Worm (Caenorhabditis elegans) whole organism, L2 larva: Measurements from ENCODE around the gene srh-270.

Experiments
- C34F6.9 ChIP-seq: fragments of 150-350 bp; optimal IDR thresholded peaks from 2 replicates; lab custom pipeline; 2014; ENCODE audit warnings: missing biosample characterization, missing genetic modification characterization
- ama-1 ChIP-seq: fragments of 150-350 bp; optimal IDR thresholded peaks from 2 replicates; lab custom pipeline; 2018; ENCODE audit warnings: inconsistent platforms
- lsy-2 ChIP-seq, 2 experiments: fragments of 150-350 bp in 1 of 2; sonication (generic microtip) in 1 of 2; optimal IDR thresholded peaks; 2 replicates each; lab custom pipeline; 2014 to 2017; ENCODE audit warnings: missing biosample characterization in 2 of 2, missing genetic modification characterization in 2 of 2
- nhr-11 ChIP-seq: fragments of 150-350 bp; optimal IDR thresholded peaks from 2 replicates; lab custom pipeline; 2014; ENCODE audit warnings: missing biosample characterization, missing genetic modification characterization
- nhr-12 ChIP-seq: fragments of 150-350 bp; optimal IDR thresholded peaks from 2 replicates; lab custom pipeline; 2014; ENCODE audit warnings: missing biosample characterization, missing genetic modification characterization
- nhr-21 ChIP-seq: fragments of 150-350 bp; optimal IDR thresholded peaks from 2 replicates; lab custom pipeline; 2014; ENCODE audit warnings: missing biosample characterization, missing genetic modification characterization
- snpc-4 ChIP-seq: fragments of 150-350 bp; optimal IDR thresholded peaks from 2 replicates; lab custom pipeline; 2014; ENCODE audit warnings: missing biosample characterization, missing genetic modification characterization
- unc-39 ChIP-seq: fragments of 150-350 bp; optimal IDR thresholded peaks from 2 replicates; lab custom pipeline; 2014; ENCODE audit warnings: missing biosample characterization, missing genetic modification characterization
- unc-62 ChIP-seq: fragments of 150-350 bp; optimal IDR thresholded peaks from 2 replicates; lab custom pipeline; 2014; ENCODE audit warnings: missing biosample characterization, missing genetic modification reagents, missing genetic modification characterization
- ztf-11 ChIP-seq: sonication (generic microtip); optimal IDR thresholded peaks from 2 replicates; lab custom pipeline; 2017; ENCODE audit warnings: missing biosample characterization, missing genetic modification characterization
- ztf-4 ChIP-seq: fragments of 150-350 bp; optimal IDR thresholded peaks from 2 replicates; lab custom pipeline; 2014; ENCODE audit warnings: missing biosample characterization, missing genetic modification characterization

- TF ChIP-seq C34F6.9 (tag; lab: Kevin White, UChicago) (no peak), ama-1 (lab: Kevin White, UChicago) (no peak), lsy-2 (tag; optimal IDR thresholded peaks at IDR 0.05; lab: Kevin White, UChicago) (no peak), nhr-11 (tag; lab: Kevin White, UChicago) (no peak), ztf-4 (tag; lab: Kevin White, UChicago) (no peak), unc-39 (tag; lab: Kevin White, UChicago) (no peak), unc-62 (no peak), ztf-11 (tag; lab: Kevin White, UChicago) (no peak), nhr-21 (tag; lab: Kevin White, UChicago) (no peak), nhr-12 (no peak), snpc-4 (tag; lab: Kevin White, UChicago) (no peak)
These were observed 19.6 kb upstream of the srh-270 start, which contains the start of gene ifc-1 for ce11 chrV:2881016-2881415.
